Fruit fly (Drosophila melanogaster): ENCODE measurements around the gene wnd.
A peak's percentile ranks its signal among the peaks of the same experiment; 100 is the strongest.

Gene wnd

dm6 chr3L:19575650-19576049, 59.9 kb downstream of the wnd start (continued):
- no peak for TF ChIP-seq pan (optimal IDR thresholded peaks at IDR 0.05)
- peak; percentile 39 for TF ChIP-seq Jra (GFP tag; optimal IDR thresholded peaks at IDR 0.05)
- peak; percentile 28 for TF ChIP-seq ey (GFP tag; optimal IDR thresholded peaks at IDR 0.05)
- no peak for TF ChIP-seq N (GFP tag; optimal IDR thresholded peaks at IDR 0.05)

dm6 chr3L:19574452-19574851, 61.1 kb downstream of the wnd start:
- TF ChIP-seq h (GFP tag; optimal IDR thresholded peaks at IDR 0.05) (no peak), woc (GFP tag; optimal IDR thresholded peaks at IDR 0.05) (no peak), pan (optimal IDR thresholded peaks at IDR 0.05) (no peak), br (GFP tag; optimal IDR thresholded peaks at IDR 0.05) (no peak), Dfd (GFP tag; optimal IDR thresholded peaks at IDR 0.05) (peak; percentile 92), Sp1 (GFP tag; optimal IDR thresholded peaks at IDR 0.05) (no peak), dmrt93B (GFP tag; optimal IDR thresholded peaks at IDR 0.05) (no peak), Jra (GFP tag; optimal IDR thresholded peaks at IDR 0.05) (no peak)

All from whole organism, wandering third instar larva.